Worm (Caenorhabditis elegans) whole organism, L1 larva: ENCODE results near the gene ccpp-6.

Experiments
- snpc-4 ChIP-seq: fragments of 150-350 bp; optimal IDR thresholded peaks from 2 replicates; lab custom pipeline; 2014; ENCODE audit warnings: missing biosample characterization, missing genetic modification characterization
- sox-4 ChIP-seq: sonication (generic microtip); optimal IDR thresholded peaks from 2 replicates; lab custom pipeline; 2016; ENCODE audit warnings: missing genetic modification characterization, missing compliant biosample characterization
- unc-130 ChIP-seq: fragments of 150-350 bp; optimal IDR thresholded peaks from 2 replicates; lab custom pipeline; 2017; ENCODE audit warnings: missing biosample characterization, missing genetic modification characterization, inconsistent platforms

DNA sequence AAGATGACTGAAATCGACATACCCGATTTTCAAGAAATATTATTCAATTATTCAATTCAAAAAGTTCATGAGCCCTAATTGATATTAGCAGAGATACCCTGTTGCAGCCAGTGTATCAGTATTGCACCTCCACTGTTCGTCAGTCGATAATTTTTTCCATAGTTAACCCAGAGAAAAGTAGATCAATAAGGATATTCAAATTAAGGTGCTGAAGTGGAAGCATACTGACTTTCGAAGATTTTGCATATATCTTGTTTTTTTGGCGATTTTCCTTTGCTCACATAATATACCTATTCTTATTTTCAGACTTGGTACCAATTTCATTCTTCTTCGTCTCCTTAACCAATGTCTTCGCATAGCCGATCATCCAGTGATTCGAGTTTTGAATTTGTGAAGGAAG is 31.8 kb upstream of the ccpp-6 start, which contains the start of gene EEED8.15:
- no peak for TF ChIP-seq snpc-4
- no peak for TF ChIP-seq sox-4 (tag; lab: Kevin White, UChicago)
- no peak for TF ChIP-seq unc-130 (tag; lab: Kevin White, UChicago)
